Fruit fly (Drosophila melanogaster) Kc167 (cell line): Measurements from ENCODE around the gene CycB3.

Source experiments
- Myc ChIP-seq: fragments of >200 bp; optimal IDR thresholded peaks from 2 replicates; lab custom pipeline; 2017; ENCODE audit warnings: missing external identifiers
- h ChIP-seq: fragments of >200 bp; optimal IDR thresholded peaks from 3 replicates; lab custom pipeline; 2018; ENCODE audit warnings: missing external identifiers
- psq ChIP-seq: fragments of >200 bp; optimal IDR thresholded peaks from 2 replicates; lab custom pipeline; 2017; ENCODE audit warnings: missing external identifiers

DNA sequence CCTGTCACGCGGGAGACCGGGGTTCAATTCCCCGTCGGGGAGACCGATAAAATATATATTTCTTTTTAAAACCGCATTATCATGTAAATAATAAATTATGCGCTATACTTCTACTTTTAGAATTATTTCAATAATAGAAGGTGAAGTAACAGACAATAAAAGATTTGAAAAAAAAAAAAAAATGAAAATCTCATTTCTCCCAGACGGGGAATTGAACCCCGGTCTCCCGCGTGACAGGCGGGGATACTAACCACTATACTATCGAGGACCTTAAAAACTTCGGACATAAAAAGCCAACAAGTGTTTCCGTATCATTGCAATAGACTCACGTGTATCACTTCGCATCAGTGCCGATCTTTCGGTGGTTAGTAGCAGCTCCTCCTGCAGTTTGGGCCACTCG is 44.2 kb upstream of the CycB3 start:
- TF ChIP-seq h (lab: Kevin White, UChicago) (no peak), psq (lab: Kevin White, UChicago) (no peak), Myc (lab: Kevin White, UChicago) (no peak)
